Fruit fly (Drosophila melanogaster) whole organism, pupa: ENCODE results near the gene shtd.

Experiments
- CG10348 ChIP-seq: fragments of 200-800 bp; sonication (Bioruptor generic); IDR thresholded peaks from 2 replicates; pipeline ENCODE4 v1.3.6; 2022; ENCODE audit warnings: missing biosample characterization, missing genetic modification characterization
- CG12605 ChIP-seq: fragments of 200-800 bp; sonication (Bioruptor generic); IDR thresholded peaks from 2 replicates; pipeline ENCODE4 v1.3.6; 2022; ENCODE audit warnings: missing biosample characterization, missing genetic modification characterization
- CG13204 ChIP-seq: fragments of 200-800 bp; sonication (Bioruptor generic); optimal IDR thresholded peaks from 2 replicates; lab custom pipeline; 2018; ENCODE audit warnings: missing biosample characterization, mild to moderate bottlenecking, missing genetic modification characterization, moderate library complexity
- CG14655 ChIP-seq: fragments of 200-800 bp; sonication (Bioruptor generic); optimal IDR thresholded peaks from 3 replicates; lab custom pipeline; 2017; ENCODE audit warnings: mild to moderate bottlenecking, missing biosample characterization, missing genetic modification reagents, missing genetic modification characterization
- CG15710 ChIP-seq: fragments of 200-800 bp; sonication (Bioruptor generic); optimal IDR thresholded peaks from 2 replicates; lab custom pipeline; 2018; ENCODE audit warnings: missing biosample characterization, mild to moderate bottlenecking, missing genetic modification characterization, moderate library complexity
- CG17806 ChIP-seq: fragments of 200-800 bp; sonication (Bioruptor generic); optimal IDR thresholded peaks from 2 replicates; lab custom pipeline; 2018; ENCODE audit warnings: missing biosample characterization, mild to moderate bottlenecking, missing genetic modification characterization, moderate library complexity
- CG32121 ChIP-seq: fragments of 200-800 bp; sonication (Bioruptor generic); IDR thresholded peaks from 2 replicates; pipeline ENCODE4 v1.3.6; 2022; ENCODE audit warnings: missing biosample characterization, missing genetic modification characterization
- CG34367 ChIP-seq: fragments of 200-800 bp; sonication (Bioruptor generic); optimal IDR thresholded peaks from 2 replicates; lab custom pipeline; 2018; ENCODE audit warnings: missing biosample characterization, mild to moderate bottlenecking, missing genetic modification characterization
- CG4496 ChIP-seq: fragments of 200-800 bp; sonication (Bioruptor generic); IDR thresholded peaks from 3 replicates; pipeline ENCODE4 v1.3.6; 2022; ENCODE audit warnings: missing biosample characterization, missing genetic modification characterization
- CG8159 ChIP-seq: fragments of 200-800 bp; sonication (Bioruptor generic); optimal IDR thresholded peaks from 3 replicates; lab custom pipeline; 2018; ENCODE audit warnings: missing biosample characterization, mild to moderate bottlenecking, missing genetic modification characterization, moderate library complexity
- CG8301 ChIP-seq: fragments of 200-800 bp; sonication (Bioruptor generic); optimal IDR thresholded peaks from 2 replicates; lab custom pipeline; 2018; ENCODE audit warnings: missing biosample characterization, mild to moderate bottlenecking, missing genetic modification characterization
- CG9948 ChIP-seq: fragments of 200-800 bp; sonication (Bioruptor generic); optimal IDR thresholded peaks from 2 replicates; lab custom pipeline; 2018; ENCODE audit warnings: missing biosample characterization, mild to moderate bottlenecking, missing genetic modification characterization, moderate library complexity
- D1 ChIP-seq: fragments of 200-800 bp; sonication (Bioruptor generic); optimal IDR thresholded peaks from 2 replicates; lab custom pipeline; 2018; ENCODE audit warnings: missing biosample characterization, mild to moderate bottlenecking, missing genetic modification characterization, moderate library complexity
- EcR ChIP-seq: fragments of 200-800 bp; sonication (Bioruptor generic); optimal IDR thresholded peaks from 3 replicates; lab custom pipeline; 2019; ENCODE audit warnings: missing biosample characterization, missing genetic modification characterization, mild to moderate bottlenecking, moderate library complexity, missing genetic modification reagents
- Ets98B ChIP-seq: fragments of 200-800 bp; sonication (Bioruptor generic); IDR thresholded peaks from 2 replicates; pipeline ENCODE4 v1.3.6; 2022; ENCODE audit warnings: missing biosample characterization, missing genetic modification characterization
- Pif1A ChIP-seq: fragments of 200-800 bp; sonication (Bioruptor generic); optimal IDR thresholded peaks from 3 replicates; lab custom pipeline; 2016; ENCODE audit warnings: missing biosample characterization, missing genetic modification characterization
- Pif1B ChIP-seq: fragments of 200-800 bp; sonication (Bioruptor generic); optimal IDR thresholded peaks from 3 replicates; lab custom pipeline; 2016; ENCODE audit warnings: missing biosample characterization, missing genetic modification characterization
- Snoo ChIP-seq: fragments of 200-800 bp; sonication (Bioruptor generic); optimal IDR thresholded peaks from 3 replicates; lab custom pipeline; 2017; ENCODE audit warnings: missing biosample characterization, mild to moderate bottlenecking, missing genetic modification characterization, inconsistent platforms
- fd96Ca ChIP-seq: fragments of 200-800 bp; sonication (Bioruptor generic); IDR thresholded peaks from 3 replicates; pipeline ENCODE4 v1.3.6; 2022; ENCODE audit warnings: missing biosample characterization, missing genetic modification characterization
- gl ChIP-seq: fragments of 200-800 bp; sonication (Bioruptor generic); optimal IDR thresholded peaks from 2 replicates; lab custom pipeline; 2018; ENCODE audit warnings: missing biosample characterization, mild to moderate bottlenecking, missing genetic modification characterization
- rn ChIP-seq: fragments of 200-800 bp; sonication (Bioruptor generic); IDR thresholded peaks from 2 replicates; pipeline ENCODE4 v1.3.6; 2022; ENCODE audit warnings: missing biosample characterization, missing genetic modification characterization

shtd gene

dm6 chrX:15465410-15465809, 3.2 kb upstream of the shtd start:
- TF ChIP-seq CG14655 (GFP tag; lab: Kevin White, UChicago) (no peak), CG8159 (no peak), fd96Ca (0 out of 3 replicates have a peak, but pooled peaks have one; percentile 43), Ets98B (GFP tag; lab: Robert Waterston, UW) (no peak; the same call in 1 of the 2 replicates), CG34367 (no peak), Pif1B (GFP tag; lab: Kevin White, UChicago) (no peak), CG32121 (GFP tag; lab: Robert Waterston, UW) (0 out of 2 replicates have a peak, but pooled peaks have one; percentile 30), CG15710 (no peak), CG4496 (peak; percentile 93), EcR (GFP tag; lab: Kevin White, UChicago) (peak; percentile 70), CG9948 (tag; lab: Kevin White, UChicago) (no peak), CG8301 (no peak), Snoo (tag; lab: Kevin White, UChicago) (no peak)
- TF ChIP-seq, all 21 proteins: peak for 4

DNA sequence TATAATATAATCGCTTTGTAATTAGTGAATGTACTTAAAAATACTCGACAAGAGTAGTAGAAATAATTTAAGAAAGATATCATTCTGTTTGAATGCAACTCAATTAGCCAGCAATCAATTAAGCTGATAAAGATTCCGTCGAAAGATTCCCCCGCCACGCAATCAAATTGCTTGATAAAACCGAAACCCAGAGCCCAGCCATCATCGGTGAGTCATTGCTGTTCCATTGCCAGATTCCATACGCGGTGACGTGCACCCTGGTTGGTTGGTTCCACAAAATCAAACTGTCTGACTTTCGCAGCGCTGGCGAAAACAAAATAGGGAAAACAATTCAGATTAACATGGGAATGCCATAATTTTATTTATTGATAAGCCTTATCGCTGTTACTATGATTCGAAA, 2.3 kb upstream of the shtd start:
- no peak for TF ChIP-seq CG12605 (GFP tag; lab: Robert Waterston, UW)
- no peak for TF ChIP-seq Ets98B (GFP tag; lab: Robert Waterston, UW)
- no peak for TF ChIP-seq Pif1B (GFP tag; lab: Kevin White, UChicago)
- no peak for TF ChIP-seq CG8301
- no peak for TF ChIP-seq fd96Ca
- TF ChIP-seq EcR (GFP tag; lab: Kevin White, UChicago): no peak
- TF ChIP-seq CG15710: no peak
- TF ChIP-seq CG13204 (GFP tag; lab: Kevin White, UChicago): no peak
- no peak for TF ChIP-seq CG32121 (GFP tag; lab: Robert Waterston, UW)
- TF ChIP-seq CG9948 (tag; lab: Kevin White, UChicago): no peak
- no peak for TF ChIP-seq CG4496
- no peak for TF ChIP-seq Pif1A (GFP tag; lab: Kevin White, UChicago)

DNA sequence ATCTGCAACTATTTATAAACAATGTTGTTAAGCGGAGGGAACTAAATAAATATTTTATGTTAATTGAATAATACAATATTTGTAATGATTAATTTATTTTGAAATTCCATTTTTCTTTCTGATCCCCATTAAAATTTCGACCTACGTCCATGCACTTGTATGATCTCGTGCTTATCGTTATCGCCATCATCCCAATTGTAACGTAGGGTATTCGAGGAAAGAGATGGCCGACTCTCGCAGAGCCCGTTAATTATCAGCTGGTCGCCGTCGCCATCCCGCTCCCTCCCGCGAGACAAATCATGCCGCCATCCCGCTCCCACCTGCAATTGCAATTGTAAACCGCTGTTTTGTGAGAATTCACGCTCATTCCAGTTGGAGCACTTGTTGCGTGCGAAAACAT, 9.1 kb downstream of the shtd start, which contains the start of gene CG11655:
Gene CG11655 (plus strand): TSS at position 351 of the 400 bp plus-strand sequence.
- TF ChIP-seq CG12605 (GFP tag; lab: Robert Waterston, UW) (peak; percentile 72), Pif1A (GFP tag; lab: Kevin White, UChicago) (no peak), Snoo (tag; lab: Kevin White, UChicago) (no peak), CG10348 (GFP tag; lab: Robert Waterston, UW) (no peak), CG15710 (peak; percentile 45), rn (GFP tag; lab: Robert Waterston, UW) (0 out of 2 replicates have a peak, but pooled peaks have one; percentile 20), CG32121 (GFP tag; lab: Robert Waterston, UW) (no peak), EcR (GFP tag; lab: Kevin White, UChicago) (no peak), CG13204 (GFP tag; lab: Kevin White, UChicago) (no peak), CG4496 (peak; percentile 64), D1 (tag; lab: Kevin White, UChicago) (no peak), CG34367 (peak; percentile 6), Ets98B (GFP tag; lab: Robert Waterston, UW) (peak; percentile 35; the same call in 1 of the 2 replicates), CG17806 (tag; lab: Kevin White, UChicago) (peak; percentile 11), Pif1B (GFP tag; lab: Kevin White, UChicago) (peak; percentile 15), CG9948 (tag; lab: Kevin White, UChicago) (peak; percentile 17), CG8159 (peak; percentile 38), CG14655 (GFP tag; lab: Kevin White, UChicago) (no peak), CG8301 (no peak), fd96Ca (peak; percentile 58; the same call in 1 of the 3 replicates)

DNA sequence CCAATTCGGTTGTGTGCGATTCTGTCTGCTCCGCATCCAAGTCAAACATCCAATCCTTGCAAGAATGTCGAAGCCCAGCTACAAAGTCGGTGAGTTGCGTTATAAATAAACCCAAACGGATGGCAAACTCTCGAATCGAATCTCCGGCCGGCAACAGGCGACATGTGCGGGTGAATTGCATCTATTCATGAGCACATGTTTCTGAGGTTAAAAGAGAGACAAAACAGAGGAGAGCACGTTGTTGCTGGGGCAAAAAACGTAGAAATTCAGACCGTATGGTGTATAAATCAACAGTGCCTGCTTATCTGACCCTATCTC, 12.0 kb downstream of the shtd start:
- TF ChIP-seq fd96Ca: no peak

dm6 chrX:15449490-15450326, 12.5 kb downstream of the shtd start, which contains the start of the genes Scamp and Ahcy:
TSS of gene Scamp (minus strand) at chrX:15449883.
TSS of gene Ahcy (plus strand) at chrX:15450261.
- TF ChIP-seq CG10348 (GFP tag; lab: Robert Waterston, UW) (no peak), rn (GFP tag; lab: Robert Waterston, UW) (no peak), CG8301 (no peak), CG12605 (GFP tag; lab: Robert Waterston, UW) (no peak), EcR (GFP tag; lab: Kevin White, UChicago) (no peak)

- TF ChIP-seq CG4496 (peak; percentile 60; the same call in 1 of the 3 replicates), CG14655 (GFP tag; lab: Kevin White, UChicago) (peak; percentile 9), fd96Ca (peak; percentile 13; the same call in 1 of the 3 replicates), CG13204 (GFP tag; lab: Kevin White, UChicago) (no peak), rn (GFP tag; lab: Robert Waterston, UW) (no peak), D1 (tag; lab: Kevin White, UChicago) (no peak)
- TF ChIP-seq, all 21 proteins: peak for 3
These were observed 13.4 kb downstream of the shtd start for dm6 chrX:15448809-15449208.

DNA sequence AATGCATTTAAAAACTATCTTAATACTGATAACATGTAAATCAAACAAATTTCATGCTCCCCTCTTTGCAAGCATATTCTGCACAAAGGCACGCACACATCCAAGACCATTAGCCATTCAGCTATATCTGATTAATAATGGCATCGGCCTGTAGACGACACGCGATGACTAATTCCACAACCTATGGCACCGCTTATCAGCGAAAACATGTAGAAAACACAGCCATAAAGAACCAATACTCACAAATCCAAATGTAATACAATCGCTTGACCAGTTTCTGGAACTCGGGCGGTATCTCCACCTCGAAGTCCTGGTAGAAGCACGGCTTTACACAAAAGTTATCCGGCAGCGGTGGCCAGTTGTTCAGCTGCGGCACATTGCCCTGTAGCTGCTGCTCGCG, 14.1 kb downstream of the shtd start:
- TF ChIP-seq CG4496: no peak
- TF ChIP-seq gl (tag; lab: Kevin White, UChicago): no peak
- TF ChIP-seq EcR (GFP tag; lab: Kevin White, UChicago): peak; percentile 9
- no peak for TF ChIP-seq CG13204 (GFP tag; lab: Kevin White, UChicago)
- no peak for TF ChIP-seq CG9948 (tag; lab: Kevin White, UChicago)
